Worm (Caenorhabditis elegans): ENCODE data around the gene K04C2.8.

K04C2.8 gene

ce11 chrIII:6887574-6887973 lies 17.5 kb downstream of the K04C2.8 start (continued):
- peak; percentile 51 for TF ChIP-seq unc-130 (GFP tag; optimal IDR thresholded peaks at IDR 0.05)
- TF ChIP-seq cey-2 (tag; optimal IDR thresholded peaks at IDR 0.05; ENCODE audit: borderline replicate concordance, insufficient read depth) = no peak
- peak; percentile 84 for TF ChIP-seq arid-1 (GFP tag; conservative IDR thresholded peaks at IDR 0.05)
- 0 out of 2 replicates have a peak, but pooled peaks have one; percentile 42 for TF ChIP-seq zip-11 (GFP tag; IDR thresholded peaks at IDR 0.05)
- TF ChIP-seq F49E8.2 (tag; optimal IDR thresholded peaks at IDR 0.05; ENCODE audit: borderline replicate concordance) = peak; percentile 66
- TF ChIP-seq nhr-237 (tag; optimal IDR thresholded peaks at IDR 0.05) = no peak
- TF ChIP-seq nhr-28 (tag; optimal IDR thresholded peaks at IDR 0.05) = peak; percentile 16
- TF ChIP-seq mes-2 (tag; optimal IDR thresholded peaks at IDR 0.05; ENCODE audit: poor library complexity, severe bottlenecking) = peak; percentile 84
- peak; percentile 52 for TF ChIP-seq nhr-42 (GFP tag; IDR thresholded peaks at IDR 0.05)
- TF ChIP-seq ceh-28 (tag; optimal IDR thresholded peaks at IDR 0.05) = no peak
- TF ChIP-seq snpc-1.2 (GFP tag; IDR thresholded peaks at IDR 0.05) = peak; percentile 79

DNA sequence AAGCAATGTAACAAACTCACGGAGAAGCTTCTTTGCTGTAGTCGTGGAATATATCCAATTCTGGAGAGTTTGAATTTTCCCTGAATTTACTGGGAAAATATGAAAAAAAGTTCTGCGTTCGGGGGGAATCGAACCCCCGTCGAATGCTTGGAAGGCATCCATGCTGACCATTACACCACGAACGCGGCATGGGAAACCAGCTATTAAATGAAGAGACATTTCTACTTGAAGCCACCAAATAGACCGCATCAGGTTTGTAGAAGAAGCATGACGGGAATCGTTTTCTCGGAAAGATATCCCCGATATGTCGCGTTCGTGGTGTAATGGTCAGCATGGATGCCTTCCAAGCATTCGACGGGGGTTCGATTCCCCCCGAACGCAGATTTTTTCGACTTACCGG lies 18.4 kb downstream of the K04C2.8 start:
- peak; percentile 84 for TF ChIP-seq egl-43 (GFP tag; IDR thresholded peaks at IDR 0.05)
- peak; percentile 43 for TF ChIP-seq dve-1 (tag; optimal IDR thresholded peaks at IDR 0.05; ENCODE audit: insufficient read depth)
- TF ChIP-seq ZK337.2 (GFP tag; IDR thresholded peaks at IDR 0.05) = no peak
- TF ChIP-seq aha-1 (tag) = no peak
- TF ChIP-seq ceh-44 (GFP tag; IDR thresholded peaks at IDR 0.05) = peak; percentile 57; the same call in 1 of the 2 replicates
- no peak for TF ChIP-seq zip-11 (GFP tag; IDR thresholded peaks at IDR 0.05)
- 0 out of 2 replicates have a peak, but pooled peaks have one; percentile 17 for TF ChIP-seq dmd-9 (GFP tag; IDR thresholded peaks at IDR 0.05)
- TF ChIP-seq mdl-1 (tag; optimal IDR thresholded peaks at IDR 0.05) = peak in 1 of 2 experiments; percentile 40
- TF ChIP-seq lin-39 (tag; optimal IDR thresholded peaks at IDR 0.05) = no peak
- TF ChIP-seq ceh-62 (tag; optimal IDR thresholded peaks at IDR 0.05) = no peak
- no peak for TF ChIP-seq aly-2 (tag; optimal IDR thresholded peaks at IDR 0.05)
- peak; percentile 73; the same call in 1 of the 2 replicates for TF ChIP-seq ctbp-1 (GFP tag; IDR thresholded peaks at IDR 0.05)
- 0 out of 2 replicates have a peak, but pooled peaks have one; percentile 43 for TF ChIP-seq dmd-6 (GFP tag; IDR thresholded peaks at IDR 0.05)
- peak; percentile 18 for TF ChIP-seq F37D6.2 (tag; optimal IDR thresholded peaks at IDR 0.05)
- TF ChIP-seq ceh-32 (tag; optimal IDR thresholded peaks at IDR 0.05; ENCODE audit: poor library complexity) = no peak
- TF ChIP-seq nhr-10 (tag; optimal IDR thresholded peaks at IDR 0.05) = no peak
- peak; percentile 24 for TF ChIP-seq zfp-2 (tag; optimal IDR thresholded peaks at IDR 0.05)
- peak in 1 of 2 experiments; percentile 7 for TF ChIP-seq unc-62 (GFP tag; optimal IDR thresholded peaks at IDR 0.05 in 1 of 2)
- no peak for TF ChIP-seq unc-62 (tag; optimal IDR thresholded peaks at IDR 0.05)
- TF ChIP-seq ztf-11 (tag; optimal IDR thresholded peaks at IDR 0.05) = no peak
- no peak for TF ChIP-seq ces-1 (GFP tag; optimal IDR thresholded peaks at IDR 0.05)
- peak; percentile 76; the same call in 1 of the 2 replicates for TF ChIP-seq daf-19 (GFP tag; conservative IDR thresholded peaks at IDR 0.05)
- TF ChIP-seq lin-38 (GFP tag; IDR thresholded peaks at IDR 0.05) = peak; percentile 78
- TF ChIP-seq jun-1 (tag; optimal IDR thresholded peaks at IDR 0.05) = no peak
- TF ChIP-seq fos-1 (tag; optimal IDR thresholded peaks at IDR 0.05) = no peak
- no peak for TF ChIP-seq ceh-28 (tag; optimal IDR thresholded peaks at IDR 0.05)
- no peak for TF ChIP-seq ceh-82 (tag; optimal IDR thresholded peaks at IDR 0.05)
- peak; percentile 19 for TF ChIP-seq spr-3 (GFP tag; optimal IDR thresholded peaks at IDR 0.05)
- peak; percentile 64 for TF ChIP-seq Y48G9A.11 (GFP tag; IDR thresholded peaks at IDR 0.05)
- peak; percentile 60 for TF ChIP-seq mes-2 (tag; optimal IDR thresholded peaks at IDR 0.05; ENCODE audit: poor library complexity, severe bottlenecking)
- TF ChIP-seq hlh-11 (tag; optimal IDR thresholded peaks at IDR 0.05) = peak; percentile 29
- TF ChIP-seq spr-1 (tag; optimal IDR thresholded peaks at IDR 0.05) = no peak
- TF ChIP-seq nhr-77 (tag; optimal IDR thresholded peaks at IDR 0.05) = no peak
- TF ChIP-seq nhr-6 (tag; optimal IDR thresholded peaks at IDR 0.05) = peak; percentile 13
- 0 out of 2 replicates have a peak, but pooled peaks have one; percentile 25 for TF ChIP-seq lin-29 (GFP tag; IDR thresholded peaks at IDR 0.05)
- no peak; the same call in 1 of the 2 replicates for TF ChIP-seq nhr-42 (GFP tag; IDR thresholded peaks at IDR 0.05)
- no peak for TF ChIP-seq D1046.2 (GFP tag; IDR thresholded peaks at IDR 0.05)
- no peak for TF ChIP-seq nhr-41 (GFP tag; IDR thresholded peaks at IDR 0.05)
- TF ChIP-seq sdz-12 (GFP tag; optimal IDR thresholded peaks at IDR 0.05) = no peak
- TF ChIP-seq mep-1 (tag; optimal IDR thresholded peaks at IDR 0.05) = peak; percentile 46
- TF ChIP-seq attf-4 (tag; optimal IDR thresholded peaks at IDR 0.05) = no peak
- no peak for TF ChIP-seq egl-27 (tag; optimal IDR thresholded peaks at IDR 0.05)
